Worm (Caenorhabditis elegans) whole organism, L2 larva: ENCODE measurements around the gene Y54G11A.2.
"Not testable (repeated sequence)": the region's sequence is repeated elsewhere in the genome, so short reads cannot be mapped to it uniquely, and the experiment has no call there.

Experiments
- alr-1 ChIP-seq: fragments of 150-350 bp; optimal IDR thresholded peaks from 2 replicates; lab custom pipeline; 2014; ENCODE audit warnings: missing biosample characterization, missing genetic modification characterization
- ceh-82 ChIP-seq: fragments of 150-350 bp; optimal IDR thresholded peaks from 2 replicates; lab custom pipeline; 2014; ENCODE audit warnings: missing biosample characterization, missing genetic modification characterization
- egl-27 ChIP-seq: sonication (generic microtip); optimal IDR thresholded peaks from 3 replicates; lab custom pipeline; 2017; ENCODE audit warnings: missing biosample characterization, missing genetic modification reagents, missing genetic modification characterization
- elt-1 ChIP-seq: fragments of 150-350 bp; optimal IDR thresholded peaks from 2 replicates; lab custom pipeline; 2014; ENCODE audit warnings: missing biosample characterization, missing genetic modification characterization
- gmeb-1 ChIP-seq: fragments of 150-350 bp; optimal IDR thresholded peaks from 2 replicates; lab custom pipeline; 2014; ENCODE audit warnings: missing biosample characterization, missing genetic modification characterization
- lin-13 ChIP-seq: fragments of 150-350 bp; optimal IDR thresholded peaks from 2 replicates; lab custom pipeline; 2014; ENCODE audit warnings: missing biosample characterization, missing genetic modification reagents, missing genetic modification characterization
- lsy-2 ChIP-seq, 2 experiments: fragments of 150-350 bp in 1 of 2; sonication (generic microtip) in 1 of 2; optimal IDR thresholded peaks; 2 replicates each; lab custom pipeline; 2014 to 2017; ENCODE audit warnings: missing biosample characterization in 2 of 2, missing genetic modification characterization in 2 of 2
- mab-5 ChIP-seq: fragments of 150-350 bp; optimal IDR thresholded peaks from 2 replicates; lab custom pipeline; 2014; ENCODE audit warnings: missing biosample characterization, missing genetic modification characterization
- nhr-12 ChIP-seq: fragments of 150-350 bp; optimal IDR thresholded peaks from 2 replicates; lab custom pipeline; 2014; ENCODE audit warnings: missing biosample characterization, missing genetic modification characterization
- nhr-129 ChIP-seq: fragments of 150-350 bp; optimal IDR thresholded peaks from 2 replicates; lab custom pipeline; 2014; ENCODE audit warnings: missing biosample characterization, missing genetic modification characterization
- nhr-237 ChIP-seq: fragments of 150-350 bp; optimal IDR thresholded peaks from 2 replicates; lab custom pipeline; 2014; ENCODE audit warnings: missing biosample characterization, missing genetic modification characterization
- nhr-6 ChIP-seq: fragments of 150-350 bp; optimal IDR thresholded peaks from 2 replicates; lab custom pipeline; 2014; ENCODE audit warnings: missing biosample characterization, missing genetic modification characterization
- peb-1 ChIP-seq: fragments of 150-350 bp; optimal IDR thresholded peaks from 2 replicates; lab custom pipeline; 2014; ENCODE audit warnings: missing biosample characterization, missing genetic modification characterization
- sma-9 ChIP-seq, 2 experiments: fragments of 150-350 bp in 1 of 2; sonication (generic microtip) in 1 of 2; optimal IDR thresholded peaks; 2 replicates each; lab custom pipeline; 2014 to 2016; ENCODE audit warnings: missing genetic modification characterization in 2 of 2, mild to moderate bottlenecking in 1 of 2, missing biosample characterization in 1 of 2, missing compliant biosample characterization in 1 of 2, missing genetic modification reagents in 1 of 2, moderate library complexity in 1 of 2
- unc-39 ChIP-seq: fragments of 150-350 bp; optimal IDR thresholded peaks from 2 replicates; lab custom pipeline; 2014; ENCODE audit warnings: missing biosample characterization, missing genetic modification characterization
- ztf-11 ChIP-seq: sonication (generic microtip); optimal IDR thresholded peaks from 2 replicates; lab custom pipeline; 2017; ENCODE audit warnings: missing biosample characterization, missing genetic modification characterization

Y54G11A.2 gene

DNA sequence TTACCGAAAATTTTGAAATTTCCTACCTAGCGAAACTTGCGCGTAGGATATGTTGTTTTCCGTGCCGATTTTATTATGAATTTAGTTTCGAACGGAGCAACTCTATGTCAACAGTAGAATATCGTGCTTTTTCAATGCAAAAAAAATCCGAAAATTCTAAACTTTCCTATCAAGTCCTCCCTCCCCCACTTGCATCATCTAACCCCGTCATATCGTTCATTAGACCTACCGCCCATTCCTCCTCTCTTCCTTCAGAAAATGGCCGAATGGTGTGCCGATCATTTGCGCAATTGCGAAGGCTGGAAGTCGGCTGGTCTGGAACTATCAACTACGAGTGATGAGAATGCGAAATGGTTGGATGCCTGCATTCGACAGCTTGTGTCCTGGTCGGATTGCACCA is 44.9 kb downstream of the Y54G11A.2 start, which contains the start of gene Y54G11A.7:
Gene Y54G11A.7 (plus strand): TSS at position 256 of the 400 bp plus-strand sequence.
- TF ChIP-seq sma-9 (GFP tag; optimal IDR thresholded peaks at IDR 0.05; lab: Kevin White, UChicago) (peak; percentile 23), nhr-129 (tag; lab: Kevin White, UChicago) (peak; percentile 91)
- not testable (repeated sequence) for TF ChIP-seq sma-9 (tag; optimal IDR thresholded peaks at IDR 0.05; lab: Kevin White, UChicago)

DNA sequence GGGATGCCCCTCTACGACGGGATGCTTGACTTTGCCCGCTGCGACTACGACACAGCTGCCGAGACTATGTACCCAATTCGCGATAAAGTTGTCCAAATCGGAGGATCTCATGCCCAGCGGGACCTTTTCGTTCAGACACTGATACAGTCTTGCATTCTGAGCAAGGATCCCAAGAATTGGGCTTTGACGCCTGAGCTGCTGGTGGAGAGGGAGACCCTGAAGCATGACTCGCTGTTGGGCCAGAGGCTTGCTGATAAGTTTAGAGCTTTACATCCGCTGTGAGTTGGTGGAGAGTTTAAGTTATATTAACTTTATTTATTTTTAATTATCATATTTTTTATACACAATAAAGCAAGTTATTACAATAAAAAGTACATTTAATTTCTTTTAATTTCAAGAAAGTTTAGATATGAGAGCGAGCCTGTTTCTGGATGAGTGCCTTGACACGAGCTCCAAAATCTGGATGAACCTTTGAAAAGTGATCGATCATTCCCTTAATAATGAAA is 47.1 kb downstream of the Y54G11A.2 start:
- TF ChIP-seq gmeb-1 (tag; lab: Kevin White, UChicago) (peak; percentile 3), mab-5 (no peak), alr-1 (no peak), lin-13 (GFP tag; lab: Kevin White, UChicago) (peak; percentile 24), elt-1 (tag; lab: Kevin White, UChicago) (no peak), lsy-2 (tag; optimal IDR thresholded peaks at IDR 0.05; lab: Kevin White, UChicago) (no peak), unc-39 (tag; lab: Kevin White, UChicago) (no peak), nhr-129 (tag; lab: Kevin White, UChicago) (no peak), nhr-12 (tag; lab: Kevin White, UChicago) (no peak), ztf-11 (tag; lab: Kevin White, UChicago) (no peak), ceh-82 (tag; lab: Kevin White, UChicago) (no peak), peb-1 (tag; lab: Kevin White, UChicago) (no peak)
- TF ChIP-seq, all 48 proteins: peak for 2

DNA sequence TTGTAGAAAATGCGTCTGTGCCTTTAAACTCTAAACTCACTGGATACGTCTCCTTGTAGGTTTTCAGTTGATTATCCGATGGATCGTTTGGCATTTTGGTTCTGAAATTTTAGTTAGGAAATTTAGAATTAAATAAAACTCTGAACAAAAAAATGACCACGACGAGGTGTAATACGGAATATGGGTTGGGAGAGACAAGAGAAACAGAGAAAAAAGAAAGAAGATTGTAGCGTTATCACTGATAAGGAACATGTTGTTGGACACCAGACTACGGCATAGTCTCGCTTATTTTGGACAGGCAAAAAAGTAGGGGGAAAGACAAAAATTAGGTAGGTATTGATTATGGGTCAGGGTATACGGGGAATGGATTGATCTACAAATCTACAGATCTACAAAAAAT is 49.8 kb downstream of the Y54G11A.2 start, which contains the start of gene ctl-2:
Gene ctl-2 (minus strand): TSS at position 101 of the 400 bp plus-strand sequence.
- not testable (repeated sequence) for TF ChIP-seq nhr-6; nhr-237 (tag; lab: Kevin White, UChicago); egl-27 (tag; lab: Kevin White, UChicago)
